Worm (Caenorhabditis elegans) whole organism, L3 larva: ENCODE data around the gene irg-6.

Experiments used
- nhr-25 ChIP-seq: sonication (generic microtip); optimal IDR thresholded peaks from 2 replicates; lab custom pipeline; 2017; ENCODE audit warnings: missing biosample characterization, missing genetic modification characterization
- nhr-28 ChIP-seq: fragments of 150-350 bp; optimal IDR thresholded peaks from 2 replicates; lab custom pipeline; 2014; ENCODE audit warnings: missing biosample characterization, missing genetic modification characterization

ce11 chrIV:12936221-12936776 is 21.5 kb upstream of the irg-6 start, which contains the start of the genes cld-1 and dod-21:
- no peak for TF ChIP-seq nhr-25
- TF ChIP-seq nhr-28 (tag; lab: Kevin White, UChicago): no peak
